Fruit fly (Drosophila melanogaster) whole organism, pupa: Measurements from ENCODE around the gene Veneno.

Source experiments
- CG10348 ChIP-seq: fragments of 200-800 bp; sonication (Bioruptor generic); IDR thresholded peaks from 2 replicates; pipeline ENCODE4 v1.3.6; 2022; ENCODE audit warnings: missing biosample characterization, missing genetic modification characterization
- CG14655 ChIP-seq: fragments of 200-800 bp; sonication (Bioruptor generic); optimal IDR thresholded peaks from 3 replicates; lab custom pipeline; 2017; ENCODE audit warnings: mild to moderate bottlenecking, missing biosample characterization, missing genetic modification reagents, missing genetic modification characterization
- CG17806 ChIP-seq: fragments of 200-800 bp; sonication (Bioruptor generic); optimal IDR thresholded peaks from 2 replicates; lab custom pipeline; 2018; ENCODE audit warnings: missing biosample characterization, mild to moderate bottlenecking, missing genetic modification characterization, moderate library complexity
- CG34367 ChIP-seq: fragments of 200-800 bp; sonication (Bioruptor generic); optimal IDR thresholded peaks from 2 replicates; lab custom pipeline; 2018; ENCODE audit warnings: missing biosample characterization, mild to moderate bottlenecking, missing genetic modification characterization
- CG9948 ChIP-seq: fragments of 200-800 bp; sonication (Bioruptor generic); optimal IDR thresholded peaks from 2 replicates; lab custom pipeline; 2018; ENCODE audit warnings: missing biosample characterization, mild to moderate bottlenecking, missing genetic modification characterization, moderate library complexity
- D1 ChIP-seq: fragments of 200-800 bp; sonication (Bioruptor generic); optimal IDR thresholded peaks from 2 replicates; lab custom pipeline; 2018; ENCODE audit warnings: missing biosample characterization, mild to moderate bottlenecking, missing genetic modification characterization, moderate library complexity
- Pif1A ChIP-seq: fragments of 200-800 bp; sonication (Bioruptor generic); optimal IDR thresholded peaks from 3 replicates; lab custom pipeline; 2016; ENCODE audit warnings: missing biosample characterization, missing genetic modification characterization
- Pif1B ChIP-seq: fragments of 200-800 bp; sonication (Bioruptor generic); optimal IDR thresholded peaks from 3 replicates; lab custom pipeline; 2016; ENCODE audit warnings: missing biosample characterization, missing genetic modification characterization
- Snoo ChIP-seq: fragments of 200-800 bp; sonication (Bioruptor generic); optimal IDR thresholded peaks from 3 replicates; lab custom pipeline; 2017; ENCODE audit warnings: missing biosample characterization, mild to moderate bottlenecking, missing genetic modification characterization, inconsistent platforms
- fd96Ca ChIP-seq: fragments of 200-800 bp; sonication (Bioruptor generic); IDR thresholded peaks from 3 replicates; pipeline ENCODE4 v1.3.6; 2022; ENCODE audit warnings: missing biosample characterization, missing genetic modification characterization
- gl ChIP-seq: fragments of 200-800 bp; sonication (Bioruptor generic); optimal IDR thresholded peaks from 2 replicates; lab custom pipeline; 2018; ENCODE audit warnings: missing biosample characterization, mild to moderate bottlenecking, missing genetic modification characterization
- rn ChIP-seq: fragments of 200-800 bp; sonication (Bioruptor generic); IDR thresholded peaks from 2 replicates; pipeline ENCODE4 v1.3.6; 2022; ENCODE audit warnings: missing biosample characterization, missing genetic modification characterization

DNA sequence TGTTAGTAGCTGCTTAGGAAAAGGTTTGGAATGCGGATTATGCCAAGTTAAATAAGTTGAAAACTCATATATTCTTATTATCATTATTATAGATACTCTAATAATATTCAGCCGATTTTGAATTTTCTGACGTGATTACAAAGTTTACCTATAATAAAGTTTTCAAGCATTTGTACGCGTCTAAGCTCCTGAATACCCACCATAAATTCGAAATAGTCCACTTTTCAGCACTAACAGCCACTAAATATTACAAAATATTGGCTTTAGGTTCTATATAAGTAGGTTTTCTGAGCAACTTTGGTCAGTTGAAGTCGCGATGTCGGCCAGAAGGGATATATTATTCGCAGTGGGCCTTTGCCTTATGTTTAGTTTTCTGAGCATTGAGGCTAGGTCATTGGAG is 38.3 kb downstream of the Veneno start, which contains the start of gene CG7443:
- no peak for TF ChIP-seq CG9948 (tag; lab: Kevin White, UChicago)
- TF ChIP-seq CG10348 (GFP tag; lab: Robert Waterston, UW), result no peak
- no peak for TF ChIP-seq fd96Ca
- no peak for TF ChIP-seq CG17806 (tag; lab: Kevin White, UChicago)
- TF ChIP-seq Snoo, result no peak
- no peak for TF ChIP-seq gl (tag; lab: Kevin White, UChicago)
- TF ChIP-seq CG14655, result no peak
- no peak for TF ChIP-seq CG34367 (tag; lab: Kevin White, UChicago)
- no peak for TF ChIP-seq Pif1B (GFP tag; lab: Kevin White, UChicago)
- no peak for TF ChIP-seq rn (GFP tag; lab: Robert Waterston, UW)
- TF ChIP-seq D1, result no peak
- no peak for TF ChIP-seq Pif1A (GFP tag; lab: Kevin White, UChicago)
